Worm (Caenorhabditis elegans): ENCODE data around the gene abts-4.

abts-4 gene

DNA sequence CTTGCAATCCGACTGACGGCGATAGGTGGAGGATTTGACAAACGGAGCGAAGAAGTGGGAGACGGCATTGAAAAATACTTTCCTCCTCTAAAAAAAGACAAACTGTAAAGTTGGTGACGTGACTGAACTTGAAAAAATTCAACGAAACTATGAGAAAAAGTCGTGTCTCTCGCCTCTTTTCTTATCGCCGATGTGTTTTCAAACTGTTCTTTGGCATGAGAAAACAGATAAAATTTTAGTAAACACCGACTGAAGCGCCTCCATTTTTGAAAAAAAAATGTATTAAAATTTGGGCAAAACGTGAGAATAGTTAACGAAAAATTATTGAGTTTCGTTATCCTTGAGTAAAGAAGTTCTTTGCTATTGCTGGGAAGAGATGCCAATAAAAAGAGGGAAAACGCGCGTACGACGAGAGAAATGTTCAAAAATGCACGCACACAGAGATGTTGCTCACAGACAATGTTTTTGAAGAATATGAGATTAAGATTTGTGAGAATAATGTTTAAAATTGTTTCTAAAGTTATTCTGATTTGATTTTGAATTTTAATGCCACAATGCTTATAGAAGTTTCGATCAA is 32.6 kb downstream of the abts-4 start:
- peak; percentile 33 for TF ChIP-seq C34F6.9 (tag; optimal IDR thresholded peaks at IDR 0.05)
- TF ChIP-seq sma-3 (GFP tag; optimal IDR thresholded peaks at IDR 0.05): no peak
- no peak for TF ChIP-seq lin-11 (tag; optimal IDR thresholded peaks at IDR 0.05)
- TF ChIP-seq unc-62 (GFP tag; optimal IDR thresholded peaks at IDR 0.05): no peak
- TF ChIP-seq dmd-4 (tag; optimal IDR thresholded peaks at IDR 0.05): no peak
- no peak for TF ChIP-seq lin-39 (tag; optimal IDR thresholded peaks at IDR 0.05)
- no peak for TF ChIP-seq ztf-4 (tag; optimal IDR thresholded peaks at IDR 0.05)
- TF ChIP-seq lsy-2 (tag; optimal IDR thresholded peaks at IDR 0.05): no peak
- TF ChIP-seq mdl-1 (tag; optimal IDR thresholded peaks at IDR 0.05): peak; percentile 65 to 70
- no peak for TF ChIP-seq ztf-1 (GFP tag; conservative IDR thresholded peaks at IDR 0.05)
- TF ChIP-seq nhr-77 (tag; optimal IDR thresholded peaks at IDR 0.05): no peak
- no peak for TF ChIP-seq ceh-16 (tag; optimal IDR thresholded peaks at IDR 0.05)
- no peak for TF ChIP-seq nhr-10 (tag; optimal IDR thresholded peaks at IDR 0.05)
- no peak for TF ChIP-seq nhr-25 (tag; optimal IDR thresholded peaks at IDR 0.05)
- peak; percentile 55 for TF ChIP-seq unc-55 (GFP tag; optimal IDR thresholded peaks at IDR 0.05)
- TF ChIP-seq fos-1 (tag; optimal IDR thresholded peaks at IDR 0.05): peak; percentile 23
- TF ChIP-seq ceh-82 (tag; optimal IDR thresholded peaks at IDR 0.05): no peak
- TF ChIP-seq Y55F3AM.14 (GFP tag; optimal IDR thresholded peaks at IDR 0.05): no peak
- peak; percentile 42 for TF ChIP-seq crh-2 (tag; optimal IDR thresholded peaks at IDR 0.05)
- TF ChIP-seq sma-9 (GFP tag; optimal IDR thresholded peaks at IDR 0.05): peak; percentile 26
- TF ChIP-seq sma-9 (tag; optimal IDR thresholded peaks at IDR 0.05): no peak
- no peak for TF ChIP-seq peb-1 (tag; optimal IDR thresholded peaks at IDR 0.05)
- TF ChIP-seq ZK546.5 (tag; optimal IDR thresholded peaks at IDR 0.05): no peak
- peak; percentile 38 for TF ChIP-seq nhr-129 (tag; optimal IDR thresholded peaks at IDR 0.05)

DNA sequence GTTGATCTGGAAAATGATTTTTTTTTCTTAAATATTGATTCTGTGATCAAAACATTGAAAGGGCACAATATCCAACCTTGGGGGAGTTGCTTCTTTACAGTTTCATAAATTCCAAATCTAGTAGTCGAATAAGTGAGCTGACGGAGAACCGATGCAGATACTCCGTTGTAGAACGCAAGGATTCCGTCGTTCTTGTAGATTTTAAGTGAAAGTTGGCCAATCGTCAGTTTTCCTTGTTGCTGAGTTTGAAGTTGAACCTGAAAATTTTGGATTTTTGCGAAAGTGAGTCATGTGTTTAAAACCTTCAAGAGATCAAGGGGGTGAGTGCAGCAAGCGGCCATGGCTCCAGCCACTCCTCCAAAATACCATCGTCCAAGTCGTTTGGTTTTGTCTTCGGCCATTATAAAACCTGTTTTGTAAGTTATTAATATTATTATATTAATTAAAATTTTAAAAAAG is 36.2 kb downstream of the abts-4 start, which contains the start of gene slc-25A10:
slc-25A10 (minus strand) TSS at position 409 of the 459 bp plus-strand sequence.
- TF ChIP-seq mbf-1 (tag; optimal IDR thresholded peaks at IDR 0.05) (no peak), egl-27 (tag; optimal IDR thresholded peaks at IDR 0.05) (no peak), nhr-23 (tag; optimal IDR thresholded peaks at IDR 0.05) (no peak), peb-1 (tag; optimal IDR thresholded peaks at IDR 0.05) (no peak), R02D3.7 (tag; optimal IDR thresholded peaks at IDR 0.05) (no peak), Y55F3AM.14 (GFP tag; optimal IDR thresholded peaks at IDR 0.05) (no peak), nhr-11 (tag; optimal IDR thresholded peaks at IDR 0.05) (no peak), mdl-1 (tag; optimal IDR thresholded peaks at IDR 0.05) (no peak), C34F6.9 (tag; optimal IDR thresholded peaks at IDR 0.05) (no peak), snpc-4 (tag; optimal IDR thresholded peaks at IDR 0.05) (no peak), sma-3 (GFP tag; optimal IDR thresholded peaks at IDR 0.05) (no peak), unc-39 (tag; optimal IDR thresholded peaks at IDR 0.05) (no peak), lin-13 (GFP tag; optimal IDR thresholded peaks at IDR 0.05) (no peak), blmp-1 (tag; optimal IDR thresholded peaks at IDR 0.05; ENCODE audit: insufficient read depth) (no peak), ceh-82 (tag; optimal IDR thresholded peaks at IDR 0.05) (no peak), elt-3 (tag; optimal IDR thresholded peaks at IDR 0.05) (no peak), lin-11 (tag; optimal IDR thresholded peaks at IDR 0.05) (no peak), aly-2 (tag; optimal IDR thresholded peaks at IDR 0.05) (no peak)

ce11 chrX:6722966-6723365 is 38.6 kb downstream of the abts-4 start, which contains the start of gene smf-1:
Gene smf-1 (minus strand): TSS chrX:6723066.
- TF ChIP-seq nhr-25 (tag; optimal IDR thresholded peaks at IDR 0.05) (peak; percentile 10), R02D3.7 (tag; optimal IDR thresholded peaks at IDR 0.05) (no peak)

DNA sequence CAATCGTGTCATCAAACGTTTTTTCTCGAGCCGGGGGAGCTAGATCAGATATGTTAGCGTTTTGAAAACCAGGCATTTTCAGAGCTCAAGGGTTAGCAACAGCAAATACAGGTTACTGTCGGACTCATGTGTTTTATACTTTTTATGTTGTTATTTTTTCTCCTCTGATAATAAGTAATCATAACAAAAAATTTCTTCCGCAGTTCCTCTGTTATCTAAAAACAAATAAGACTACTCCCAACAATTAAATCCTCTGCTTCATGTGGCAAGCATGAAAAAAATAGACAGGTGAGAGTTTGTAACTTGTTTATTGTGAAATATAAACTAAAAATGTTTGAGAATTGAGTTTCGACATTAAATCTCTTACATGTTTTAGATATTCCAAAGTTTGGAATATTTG is 42.9 kb downstream of the abts-4 start, which contains the start of gene smf-2:
smf-2 (minus strand) TSS at position 101 of the 400 bp plus-strand sequence.
- TF ChIP-seq lin-39 (tag; optimal IDR thresholded peaks at IDR 0.05) (no peak), zag-1 (tag; optimal IDR thresholded peaks at IDR 0.05) (no peak), ztf-4 (tag; optimal IDR thresholded peaks at IDR 0.05) (no peak), snpc-4 (tag; optimal IDR thresholded peaks at IDR 0.05) (no peak), fos-1 (tag; optimal IDR thresholded peaks at IDR 0.05) (no peak), nhr-6 (tag; optimal IDR thresholded peaks at IDR 0.05) (no peak), sma-9 (GFP tag; optimal IDR thresholded peaks at IDR 0.05) (no peak), sma-9 (tag; optimal IDR thresholded peaks at IDR 0.05) (no peak), lin-11 (tag; optimal IDR thresholded peaks at IDR 0.05) (no peak), crh-2 (tag; optimal IDR thresholded peaks at IDR 0.05) (no peak), dmd-4 (tag; optimal IDR thresholded peaks at IDR 0.05) (no peak), unc-55 (GFP tag; optimal IDR thresholded peaks at IDR 0.05) (no peak), lsy-2 (tag; optimal IDR thresholded peaks at IDR 0.05) (no peak), nhr-21 (tag; optimal IDR thresholded peaks at IDR 0.05) (no peak)

All from whole organism, L2 larva.